Worm (Caenorhabditis elegans) whole organism, L2 larva: ENCODE results near the gene Y41G9A.6.

Source experiments
- ceh-82 ChIP-seq: fragments of 150-350 bp; optimal IDR thresholded peaks from 2 replicates; lab custom pipeline; 2014; ENCODE audit warnings: missing biosample characterization, missing genetic modification characterization
- nhr-77 ChIP-seq: fragments of 150-350 bp; optimal IDR thresholded peaks from 2 replicates; lab custom pipeline; 2014; ENCODE audit warnings: missing biosample characterization, missing genetic modification characterization
- unc-62 ChIP-seq: fragments of 150-350 bp; optimal IDR thresholded peaks from 2 replicates; lab custom pipeline; 2014; ENCODE audit warnings: missing biosample characterization, missing genetic modification reagents, missing genetic modification characterization

DNA sequence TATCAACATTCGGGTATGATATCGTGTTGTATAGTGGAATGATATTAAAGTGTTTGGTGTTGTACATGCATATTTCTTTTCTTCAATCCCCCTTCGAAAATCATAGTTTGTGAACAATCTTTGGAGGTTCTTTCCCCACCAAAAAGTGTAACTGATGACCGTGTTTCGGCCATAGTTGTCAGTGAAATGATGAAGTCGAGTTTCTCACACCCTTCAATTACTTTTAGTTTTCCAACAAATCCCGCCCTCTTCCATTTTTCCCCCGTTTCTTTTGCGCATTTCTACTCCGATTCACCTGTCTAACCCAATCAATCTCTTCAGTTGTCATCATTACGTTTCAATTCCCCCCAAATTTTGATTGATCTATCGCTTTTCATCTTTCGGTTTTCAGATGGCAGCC is 21.5 kb upstream of the Y41G9A.6 start:
- no peak for TF ChIP-seq nhr-77
- TF ChIP-seq unc-62 = no peak
- no peak for TF ChIP-seq ceh-82 (tag; lab: Kevin White, UChicago)
